Worm (Caenorhabditis elegans) whole organism, early embryonic: ENCODE data around the gene B0280.17.

Experiments
- B0310.2 ChIP-seq: sonication (generic microtip); optimal IDR thresholded peaks from 2 replicates; lab custom pipeline; 2016; ENCODE audit warnings: mild to moderate bottlenecking, missing genetic modification characterization, missing compliant biosample characterization
- ama-1 ChIP-seq: fragments of 150-350 bp; optimal IDR thresholded peaks from 2 replicates; lab custom pipeline; 2014
- ceh-36 ChIP-seq: sonication (generic microtip); optimal IDR thresholded peaks from 2 replicates; lab custom pipeline; 2016; ENCODE audit warnings: missing genetic modification characterization, inconsistent platforms, missing compliant biosample characterization
- ets-7 ChIP-seq: sonication (generic microtip); optimal IDR thresholded peaks from 2 replicates; lab custom pipeline; 2016; ENCODE audit warnings: missing genotype, missing genetic modification characterization, missing compliant biosample characterization
- flt-1 ChIP-seq: fragments of 200-800 bp; sonication (Bioruptor generic); IDR thresholded peaks from 2 replicates; pipeline ENCODE4 v1.3.6; 2022; ENCODE audit warnings: missing genetic modification characterization, missing compliant biosample characterization
- hmbx-1 ChIP-seq: sonication (generic microtip); optimal IDR thresholded peaks from 2 replicates; lab custom pipeline; 2016; ENCODE audit warnings: mild to moderate bottlenecking, missing genetic modification characterization, missing compliant biosample characterization
- pes-1 ChIP-seq: fragments of 200-800 bp; sonication (Bioruptor generic); IDR thresholded peaks from 2 replicates; pipeline ENCODE4 v1.3.6; 2022; ENCODE audit warnings: missing genetic modification reagents, missing genetic modification characterization, missing compliant biosample characterization
- tra-4 ChIP-seq: sonication (generic microtip); optimal IDR thresholded peaks from 2 replicates; lab custom pipeline; 2017; ENCODE audit warnings: missing genetic modification characterization, missing compliant biosample characterization

- no peak for TF ChIP-seq hmbx-1 (tag; lab: Kevin White, UChicago)
- no peak for TF ChIP-seq ama-1 (lab: Kevin White, UChicago)
- TF ChIP-seq B0310.2 (tag; lab: Kevin White, UChicago): no peak
- TF ChIP-seq flt-1 (GFP tag; lab: Robert Waterston, UW): no peak
- no peak for TF ChIP-seq ceh-36
- no peak for TF ChIP-seq ets-7 (tag; lab: Kevin White, UChicago)
- no peak for TF ChIP-seq pes-1 (GFP tag; lab: Robert Waterston, UW)
- no peak for TF ChIP-seq tra-4 (tag; lab: Kevin White, UChicago)
These were observed 48.7 kb downstream of the B0280.17 start for ce11 chrIII:7087180-7087579.
